Fruit fly (Drosophila melanogaster): ENCODE results near the gene CG2983.

Gene CG2983

DNA sequence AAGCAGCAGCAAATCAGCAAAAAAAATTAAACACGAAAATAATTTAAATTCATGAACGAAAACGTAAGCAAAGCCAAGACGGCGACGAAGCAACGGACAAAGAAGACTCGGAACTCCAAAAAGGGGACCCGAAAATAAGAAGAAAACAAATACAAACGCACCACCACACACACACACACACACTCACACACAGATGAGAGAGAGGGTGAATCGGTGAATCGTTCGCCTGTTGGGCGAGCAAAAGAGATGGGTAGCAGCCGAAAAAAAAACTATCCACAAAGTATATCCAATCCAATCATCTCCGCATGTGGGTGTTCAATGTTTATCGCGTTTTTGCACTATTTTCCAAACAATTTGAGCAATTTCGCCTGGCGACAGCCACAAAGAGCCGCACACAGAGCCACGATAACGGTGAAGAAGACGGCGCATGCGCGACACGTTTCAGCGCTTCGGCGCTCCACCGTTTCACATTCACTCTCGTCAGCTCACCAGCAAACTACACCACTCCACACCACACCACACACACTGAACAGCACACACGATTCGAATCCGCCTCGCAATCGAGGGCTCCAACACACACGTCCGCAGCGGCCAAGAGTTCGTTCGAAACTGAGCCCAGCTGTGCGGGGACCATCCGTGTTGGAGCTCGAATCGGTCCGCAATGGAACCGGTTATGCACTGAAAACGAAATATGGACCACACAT lies 17.6 kb upstream of the CG2983 start, which contains the start of gene Duox (continued):
- TF ChIP-seq aop (GFP tag; IDR thresholded peaks at IDR 0.05) = 0 out of 2 replicates have a peak, but pooled peaks have one; percentile 11
- no peak for TF ChIP-seq CG10366 (GFP tag; IDR thresholded peaks at IDR 0.05)

DNA sequence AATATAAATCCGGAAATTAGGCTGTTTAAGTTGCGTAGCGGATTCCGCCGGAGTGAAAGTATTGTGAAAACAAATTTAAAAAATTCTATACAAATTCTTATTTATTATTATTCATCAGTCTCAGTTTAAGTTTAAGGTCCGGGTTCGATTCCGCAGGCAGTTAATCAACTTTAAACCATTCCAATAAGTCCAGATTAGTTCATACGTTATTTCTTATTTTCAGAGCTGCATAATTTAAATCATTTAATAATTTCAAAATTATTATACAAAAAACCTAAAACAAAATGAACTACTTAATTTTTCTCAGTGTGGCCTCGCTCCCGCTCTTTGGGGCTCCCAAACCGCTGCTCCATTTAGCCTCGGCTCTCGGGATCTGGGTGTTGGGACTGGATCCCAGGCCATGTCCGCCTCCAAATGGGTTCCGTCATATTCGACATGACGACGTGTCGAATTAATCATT lies 17.1 kb upstream of the CG2983 start:
- TF ChIP-seq nom (GFP tag; optimal IDR thresholded peaks at IDR 0.05) (peak; percentile 78), CG10654 (GFP tag; optimal IDR thresholded peaks at IDR 0.05) (peak; percentile 78), Xrp1 (GFP tag; IDR thresholded peaks at IDR 0.05) (peak; percentile 88), CG3281 (GFP tag; optimal IDR thresholded peaks at IDR 0.05) (peak; percentile 90), CG17802 (tag; optimal IDR thresholded peaks at IDR 0.05) (peak; percentile 27), ci (GFP tag; IDR thresholded peaks at IDR 0.05) (peak; percentile 76), gt (GFP tag; IDR thresholded peaks at IDR 0.05) (peak; percentile 36; the same call in 1 of the 2 replicates), Stat92E (GFP tag; optimal IDR thresholded peaks at IDR 0.05) (peak in 1 of 3 experiments; percentile 68), CG8765 (GFP tag; IDR thresholded peaks at IDR 0.05) (0 out of 2 replicates have a peak, but pooled peaks have one; percentile 10), Gug (GFP tag; IDR thresholded peaks at IDR 0.05) (peak; percentile 46; the same call in 2 of the 4 replicates), CG31224 (GFP tag; IDR thresholded peaks at IDR 0.05) (peak; percentile 61), Dp (GFP tag; optimal IDR thresholded peaks at IDR 0.05) (no peak), pnt (GFP tag; optimal IDR thresholded peaks at IDR 0.05) (peak; percentile 36), Atf-2 (GFP tag; optimal IDR thresholded peaks at IDR 0.05) (peak; percentile 43), CG7556 (GFP tag; optimal IDR thresholded peaks at IDR 0.05) (peak; percentile 97), tio (GFP tag; optimal IDR thresholded peaks at IDR 0.05) (peak; percentile 93), slbo (GFP tag; IDR thresholded peaks at IDR 0.05) (no peak; the same call in 1 of the 2 replicates), CG17568 (GFP tag; optimal IDR thresholded peaks at IDR 0.05) (peak; percentile 83), Hand (GFP tag; optimal IDR thresholded peaks at IDR 0.05) (peak; percentile 73), HLH4C (GFP tag; IDR thresholded peaks at IDR 0.05; ENCODE audit: partially characterized antibody) (no peak), toy (GFP tag; IDR thresholded peaks at IDR 0.05) (no peak), gfzf (GFP tag; optimal IDR thresholded peaks at IDR 0.05) (no peak), chm (GFP tag; IDR thresholded peaks at IDR 0.05) (peak; percentile 46; the same call in 1 of the 2 replicates), NK7.1 (GFP tag; optimal IDR thresholded peaks at IDR 0.05) (peak; percentile 5), Max (GFP tag; optimal IDR thresholded peaks at IDR 0.05) (peak; percentile 86), Fer1 (GFP tag; optimal IDR thresholded peaks at IDR 0.05) (peak; percentile 89), CG9215 (GFP tag; IDR thresholded peaks at IDR 0.05) (peak; percentile 78), CG7271 (tag; optimal IDR thresholded peaks at IDR 0.05) (no peak), CG4854 (GFP tag; optimal IDR thresholded peaks at IDR 0.05) (peak; percentile 76), Scr (GFP tag; IDR thresholded peaks at IDR 0.05; ENCODE audit: partially characterized antibody) (no peak), chn (GFP tag; optimal IDR thresholded peaks at IDR 0.05) (peak; percentile 68), CG6175 (GFP tag; IDR thresholded peaks at IDR 0.05) (no peak), CG11398 (GFP tag; optimal IDR thresholded peaks at IDR 0.05) (no peak), Tbp (GFP tag; optimal IDR thresholded peaks at IDR 0.05) (no peak), CG16863 (GFP tag; optimal IDR thresholded peaks at IDR 0.05) (peak; percentile 30), Gsc (GFP tag; IDR thresholded peaks at IDR 0.05) (no peak), CG2712 (tag; optimal IDR thresholded peaks at IDR 0.05) (peak; percentile 95), CG5245 (GFP tag; optimal IDR thresholded peaks at IDR 0.05) (peak; percentile 73), Bgb (GFP tag; IDR thresholded peaks at IDR 0.05; ENCODE audit: partially characterized antibody) (no peak), CG9727 (GFP tag; optimal IDR thresholded peaks at IDR 0.05) (peak; percentile 97), cas (GFP tag; IDR thresholded peaks at IDR 0.05) (0 out of 2 replicates have a peak, but pooled peaks have one; percentile 10), C15 (GFP tag; IDR thresholded peaks at IDR 0.05) (peak; percentile 62; the same call in 1 of the 3 replicates), pb (GFP tag; optimal IDR thresholded peaks at IDR 0.05) (no peak), Dbx (GFP tag; IDR thresholded peaks at IDR 0.05) (no peak; the same call in none of the 3 replicates), Asciz (GFP tag; optimal IDR thresholded peaks at IDR 0.05) (peak; percentile 93)

All from whole organism, embryonic.